Worm (Caenorhabditis elegans): Measurements from ENCODE around the gene Y7A5A.1.

DNA sequence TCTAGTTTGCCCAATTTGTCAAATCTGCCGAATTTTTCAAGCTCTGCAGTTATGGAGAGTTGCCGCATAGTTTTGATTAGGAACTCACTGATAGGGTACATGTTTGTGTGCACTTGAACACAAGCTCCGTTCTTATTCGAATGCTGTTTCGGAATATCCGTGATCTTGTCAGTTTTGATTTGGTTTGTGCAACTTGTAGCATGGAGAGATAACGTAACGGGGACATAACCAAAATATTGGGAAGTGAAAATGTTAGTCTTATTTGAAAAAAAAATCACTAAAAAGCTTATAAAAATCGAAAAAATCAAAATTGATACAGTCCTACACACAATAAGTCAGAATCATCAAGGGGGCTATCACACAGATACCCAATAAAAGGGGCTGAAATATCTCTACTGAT, 10.7 kb upstream of the Y7A5A.1 start, which contains the start of gene Y7A5A.24:
- TF ChIP-seq unc-86 (tag; optimal IDR thresholded peaks at IDR 0.05): no peak
- no peak for TF ChIP-seq hlh-6 (tag; optimal IDR thresholded peaks at IDR 0.05)
- no peak for TF ChIP-seq ets-4 (tag; optimal IDR thresholded peaks at IDR 0.05)
- no peak for TF ChIP-seq nfya-1 (tag; optimal IDR thresholded peaks at IDR 0.05)
- TF ChIP-seq nhr-11 (tag; optimal IDR thresholded peaks at IDR 0.05): no peak
- no peak for TF ChIP-seq F13H6.1 (tag; optimal IDR thresholded peaks at IDR 0.05)
- TF ChIP-seq sox-2 (GFP tag; IDR thresholded peaks at IDR 0.05): no peak
- no peak for TF ChIP-seq dmd-4 (tag; optimal IDR thresholded peaks at IDR 0.05; ENCODE audit: borderline replicate concordance)
- no peak for TF ChIP-seq tbx-7 (tag; optimal IDR thresholded peaks at IDR 0.05)
- no peak for TF ChIP-seq hlh-8 (tag; optimal IDR thresholded peaks at IDR 0.05)
- TF ChIP-seq sox-4 (tag; optimal IDR thresholded peaks at IDR 0.05): no peak
- no peak for TF ChIP-seq ceh-48 (tag; optimal IDR thresholded peaks at IDR 0.05)
